Fruit fly (Drosophila melanogaster): ENCODE measurements around the gene PolA2.
A peak's percentile ranks its signal among the peaks of the same experiment; 100 is the strongest.

Gene PolA2

dm6 chr3R:27244742-27245400 lies 5.9 kb downstream of the PolA2 start, which contains the start of gene CG18766 (continued):
- no peak for TF ChIP-seq Optix (GFP tag; IDR thresholded peaks at IDR 0.05)
- no peak for TF ChIP-seq TFAM (GFP tag; optimal IDR thresholded peaks at IDR 0.05)
- TF ChIP-seq CG10462 (GFP tag; optimal IDR thresholded peaks at IDR 0.05): no peak
- TF ChIP-seq tgo (GFP tag; IDR thresholded peaks at IDR 0.05): no peak
- TF ChIP-seq Sox102F (GFP tag; optimal IDR thresholded peaks at IDR 0.05): no peak
- TF ChIP-seq CG2889 (GFP tag; IDR thresholded peaks at IDR 0.05): no peak
- TF ChIP-seq CG12071 (GFP tag; optimal IDR thresholded peaks at IDR 0.05): peak; percentile 21
- no peak for TF ChIP-seq dimm (GFP tag; IDR thresholded peaks at IDR 0.05)
- no peak for TF ChIP-seq CG1529 (GFP tag; optimal IDR thresholded peaks at IDR 0.05)
- 0 out of 3 replicates have a peak, but pooled peaks have one; percentile 41 for TF ChIP-seq CG6175 (GFP tag; IDR thresholded peaks at IDR 0.05)
- TF ChIP-seq vvl (GFP tag; IDR thresholded peaks at IDR 0.05): peak; percentile 53
- no peak for TF ChIP-seq CG17385 (GFP tag; optimal IDR thresholded peaks at IDR 0.05)
- TF ChIP-seq Hmx (GFP tag; optimal IDR thresholded peaks at IDR 0.05): no peak
- no peak for TF ChIP-seq CG31224 (GFP tag; IDR thresholded peaks at IDR 0.05)
- peak; percentile 41 for TF ChIP-seq BEAF-32 (GFP tag; optimal IDR thresholded peaks at IDR 0.05)
- TF ChIP-seq CG9797 (GFP tag; optimal IDR thresholded peaks at IDR 0.05): peak; percentile 18
- TF ChIP-seq CG31388 (GFP tag; optimal IDR thresholded peaks at IDR 0.05): no peak
- TF ChIP-seq tio (GFP tag; optimal IDR thresholded peaks at IDR 0.05): no peak
- no peak for TF ChIP-seq NFAT (GFP tag; IDR thresholded peaks at IDR 0.05)
- peak; percentile 10; the same call in 1 of the 2 replicates for TF ChIP-seq Drgx (GFP tag; IDR thresholded peaks at IDR 0.05)
- TF ChIP-seq knrl (GFP tag; IDR thresholded peaks at IDR 0.05; ENCODE audit: partially characterized antibody): peak; percentile 24; the same call in 1 of the 3 replicates
- peak; percentile 5 for TF ChIP-seq CG10979 (tag; optimal IDR thresholded peaks at IDR 0.05)
- TF ChIP-seq CG6254 (GFP tag; optimal IDR thresholded peaks at IDR 0.05): no peak
- no peak for TF ChIP-seq CG17359 (tag; optimal IDR thresholded peaks at IDR 0.05)
- TF ChIP-seq CTCF (GFP tag; optimal IDR thresholded peaks at IDR 0.05): peak; percentile 73
- no peak for TF ChIP-seq prd (optimal IDR thresholded peaks at IDR 0.05)
- no peak for TF ChIP-seq prd (GFP tag; IDR thresholded peaks at IDR 0.05)
- TF ChIP-seq NC2β (GFP tag; optimal IDR thresholded peaks at IDR 0.05): no peak
- no peak for TF ChIP-seq CG1233 (GFP tag; optimal IDR thresholded peaks at IDR 0.05)
- TF ChIP-seq ssp (GFP tag; IDR thresholded peaks at IDR 0.05): no peak
- TF ChIP-seq Dp (GFP tag; optimal IDR thresholded peaks at IDR 0.05): peak; percentile 81
- TF ChIP-seq CG11696 (GFP tag; IDR thresholded peaks at IDR 0.05): no peak
- no peak for TF ChIP-seq CG31441 (GFP tag; IDR thresholded peaks at IDR 0.05)
- no peak for TF ChIP-seq ranshi (GFP tag; IDR thresholded peaks at IDR 0.05)
- TF ChIP-seq mam (GFP tag; optimal IDR thresholded peaks at IDR 0.05): peak; percentile 54
- TF ChIP-seq Sin3A (optimal IDR thresholded peaks at IDR 0.05): peak; percentile 51

DNA sequence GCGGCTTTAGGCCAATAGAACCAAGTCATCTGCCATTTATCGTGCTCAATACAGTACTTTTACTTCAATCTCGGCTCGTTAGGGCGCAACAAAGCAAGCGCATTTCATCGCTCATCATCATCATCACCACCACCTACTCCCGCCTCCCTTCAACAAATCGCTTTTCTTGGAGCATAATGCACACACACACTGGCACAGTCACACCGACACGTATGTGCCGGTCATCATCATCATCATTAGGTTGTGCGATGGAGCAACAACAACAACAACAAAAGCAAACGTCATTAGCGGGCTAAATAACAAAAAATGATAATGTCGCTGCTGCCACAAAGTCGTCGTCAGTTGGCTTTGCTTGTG lies 6.4 kb downstream of the PolA2 start:
- TF ChIP-seq tgo (GFP tag; IDR thresholded peaks at IDR 0.05): 0 out of 3 replicates have a peak, but pooled peaks have one; percentile 19
- 0 out of 3 replicates have a peak, but pooled peaks have one; percentile 33 for TF ChIP-seq CG34224 (GFP tag; IDR thresholded peaks at IDR 0.05; ENCODE audit: partially characterized antibody)
- TF ChIP-seq wor (GFP tag; IDR thresholded peaks at IDR 0.05): no peak
- no peak for TF ChIP-seq CG10209 (GFP tag; optimal IDR thresholded peaks at IDR 0.05)
- TF ChIP-seq CG13296 (GFP tag; optimal IDR thresholded peaks at IDR 0.05): no peak
- peak in 1 of 2 experiments; percentile 23 for TF ChIP-seq Trl (optimal IDR thresholded peaks at IDR 0.05)
- TF ChIP-seq Trl (GFP tag; optimal IDR thresholded peaks at IDR 0.05): no peak
- TF ChIP-seq BEAF-32 (GFP tag; optimal IDR thresholded peaks at IDR 0.05): peak; percentile 15
- peak; percentile 10 for TF ChIP-seq pzg (GFP tag; optimal IDR thresholded peaks at IDR 0.05)
- TF ChIP-seq Sry-δ (GFP tag; optimal IDR thresholded peaks at IDR 0.05): peak; percentile 16
- peak; percentile 49 for TF ChIP-seq shn (GFP tag; optimal IDR thresholded peaks at IDR 0.05)
- peak; percentile 26; the same call in 1 of the 2 replicates for TF ChIP-seq CG9215 (GFP tag; IDR thresholded peaks at IDR 0.05)
- TF ChIP-seq CG11085 (GFP tag; IDR thresholded peaks at IDR 0.05): no peak
- TF ChIP-seq chinmo (GFP tag; IDR thresholded peaks at IDR 0.05; ENCODE audit: partially characterized antibody): peak; percentile 89; the same call in 3 of the 4 replicates
- no peak for TF ChIP-seq cato (GFP tag; optimal IDR thresholded peaks at IDR 0.05; ENCODE audit: borderline replicate concordance)
- TF ChIP-seq Hsf (GFP tag; optimal IDR thresholded peaks at IDR 0.05): no peak
- TF ChIP-seq Dp (GFP tag; optimal IDR thresholded peaks at IDR 0.05): peak; percentile 16
- no peak for TF ChIP-seq CG7372 (GFP tag; IDR thresholded peaks at IDR 0.05)
- TF ChIP-seq rib (GFP tag; IDR thresholded peaks at IDR 0.05): 0 out of 2 replicates have a peak, but pooled peaks have one; percentile 13
- peak; percentile 10 for TF ChIP-seq nmo (GFP tag; optimal IDR thresholded peaks at IDR 0.05)

All from whole organism, embryonic.